Worm (Caenorhabditis elegans): ENCODE measurements around the gene poml-1.

The poml-1 gene

ce11 chrX:13714710-13715109 is 8.0 kb downstream of the poml-1 start (continued):
- TF ChIP-seq dox-1 (GFP tag; IDR thresholded peaks at IDR 0.05) = peak; percentile 67
- TF ChIP-seq die-1 (tag; optimal IDR thresholded peaks at IDR 0.05) = peak; percentile 78
- TF ChIP-seq K11D2.4 (GFP tag; IDR thresholded peaks at IDR 0.05) = no peak
- no peak for TF ChIP-seq atf-7 (tag; optimal IDR thresholded peaks at IDR 0.05)
- TF ChIP-seq Y79H2A.3 (GFP tag; conservative IDR thresholded peaks at IDR 0.05) = no peak
- peak; percentile 56 for TF ChIP-seq hmg-1.2 (GFP tag; IDR thresholded peaks at IDR 0.05)
- TF ChIP-seq tbx-9 (tag; optimal IDR thresholded peaks at IDR 0.05; ENCODE audit: borderline replicate concordance) = no peak
- TF ChIP-seq madf-10 (tag; optimal IDR thresholded peaks at IDR 0.05) = peak; percentile 48
- no peak for TF ChIP-seq attf-3 (GFP tag; conservative IDR thresholded peaks at IDR 0.05)
- TF ChIP-seq Y95B8A.8 (GFP tag; IDR thresholded peaks at IDR 0.05) = no peak
- TF ChIP-seq nhr-179 (tag; optimal IDR thresholded peaks at IDR 0.05) = peak; percentile 25
- peak; percentile 29; the same call in 1 of the 2 replicates for TF ChIP-seq rcor-1 (GFP tag; IDR thresholded peaks at IDR 0.05)
- TF ChIP-seq hsf-1 (GFP tag; IDR thresholded peaks at IDR 0.05) = no peak
- TF ChIP-seq nhr-120 (GFP tag; IDR thresholded peaks at IDR 0.05) = no peak
- no peak for TF ChIP-seq hlh-26 (GFP tag; conservative IDR thresholded peaks at IDR 0.05)
- TF ChIP-seq B0336.3 (GFP tag; IDR thresholded peaks at IDR 0.05) = no peak
- TF ChIP-seq D2030.7 (GFP tag; IDR thresholded peaks at IDR 0.05) = peak; percentile 54; the same call in 1 of the 2 replicates
- peak; percentile 13 for TF ChIP-seq somi-1 (GFP tag; optimal IDR thresholded peaks at IDR 0.05)
- peak; percentile 7 for TF ChIP-seq ztf-26 (tag; optimal IDR thresholded peaks at IDR 0.05)
- TF ChIP-seq T07F8.4 (tag; optimal IDR thresholded peaks at IDR 0.05) = peak; percentile 7
- TF ChIP-seq nhr-80 (tag; optimal IDR thresholded peaks at IDR 0.05) = no peak
- peak; percentile 71 for TF ChIP-seq nhr-90 (tag; optimal IDR thresholded peaks at IDR 0.05)
- TF ChIP-seq cebp-2 (GFP tag; IDR thresholded peaks at IDR 0.05) = peak; percentile 87
- TF ChIP-seq B0019.2 (GFP tag; conservative IDR thresholded peaks at IDR 0.05) = no peak
- TF ChIP-seq F23B12.7 (tag; optimal IDR thresholded peaks at IDR 0.05; ENCODE audit: insufficient read depth) = peak; percentile 28
- TF ChIP-seq rpc-1 (optimal IDR thresholded peaks at IDR 0.05) = peak; percentile 79
- TF ChIP-seq rpc-1 (tag; optimal IDR thresholded peaks at IDR 0.05) = peak; percentile 87
- peak; percentile 39 for TF ChIP-seq snpc-4 (GFP tag; optimal IDR thresholded peaks at IDR 0.05)
- peak in 3 of 4 experiments; percentile 60 to 69 (median 68) for TF ChIP-seq snpc-4 (tag; optimal IDR thresholded peaks at IDR 0.05)
- TF ChIP-seq aptf-3 (GFP tag; IDR thresholded peaks at IDR 0.05) = 0 out of 2 replicates have a peak, but pooled peaks have one; percentile 80
- TF ChIP-seq attf-5 (GFP tag; optimal IDR thresholded peaks at IDR 0.05) = no peak
- TF ChIP-seq madf-3 (GFP tag; IDR thresholded peaks at IDR 0.05) = no peak
- TF ChIP-seq egl-44 (GFP tag; IDR thresholded peaks at IDR 0.05) = peak; percentile 42; the same call in 1 of the 2 replicates
- peak; percentile 65; the same call in 1 of the 2 replicates for TF ChIP-seq attf-6 (GFP tag; IDR thresholded peaks at IDR 0.05)
- TF ChIP-seq nfyb-1 (GFP tag; IDR thresholded peaks at IDR 0.05) = no peak
- peak; percentile 88 for TF ChIP-seq tbp1 (GFP tag; optimal IDR thresholded peaks at IDR 0.05)
- TF ChIP-seq ets-4 (GFP tag; optimal IDR thresholded peaks at IDR 0.05) = no peak
- peak; percentile 71 for TF ChIP-seq snpc-3.4 (tag; optimal IDR thresholded peaks at IDR 0.05)
- no peak for TF ChIP-seq lin-54 (GFP tag; optimal IDR thresholded peaks at IDR 0.05)
- no peak for TF ChIP-seq zim-3 (tag; optimal IDR thresholded peaks at IDR 0.05)

- TF ChIP-seq ztf-3 (GFP tag; optimal IDR thresholded peaks at IDR 0.05) (no peak), hsf-1 (GFP tag; IDR thresholded peaks at IDR 0.05) (no peak), ztf-18 (tag; optimal IDR thresholded peaks at IDR 0.05) (no peak)
Observed at ce11 chrX:13713857-13714256, 8.9 kb downstream of the poml-1 start, which contains the start of gene K11E4.1. TSS of gene K11E4.1 (plus strand) at chrX:13714157.
